Worm (Caenorhabditis elegans): ENCODE measurements around the gene cest-12.

Gene cest-12

ce11 chrIII:12058429-12058828, 48.9 kb downstream of the cest-12 start, which contains the start of gene arx-3:
Gene arx-3, minus strand, starts transcription at chrIII:12058458.
- TF ChIP-seq lsy-2 (tag; optimal IDR thresholded peaks at IDR 0.05) = peak; percentile 53 to 57
- TF ChIP-seq unc-55 (GFP tag; optimal IDR thresholded peaks at IDR 0.05) = peak; percentile 58
- TF ChIP-seq mdl-1 (tag; optimal IDR thresholded peaks at IDR 0.05) = no peak
- no peak for TF ChIP-seq ama-1 (optimal IDR thresholded peaks at IDR 0.05)
- peak; percentile 31 for TF ChIP-seq mab-5 (tag; optimal IDR thresholded peaks at IDR 0.05)
- no peak for TF ChIP-seq unc-39 (tag; optimal IDR thresholded peaks at IDR 0.05)
- TF ChIP-seq lin-39 (tag; optimal IDR thresholded peaks at IDR 0.05) = no peak
- no peak for TF ChIP-seq F13H6.1 (tag; optimal IDR thresholded peaks at IDR 0.05)
- TF ChIP-seq sem-4 (tag; optimal IDR thresholded peaks at IDR 0.05) = peak; percentile 35
- TF ChIP-seq R02D3.7 (tag; optimal IDR thresholded peaks at IDR 0.05) = no peak
- TF ChIP-seq nhr-21 (tag; optimal IDR thresholded peaks at IDR 0.05) = no peak
- no peak for TF ChIP-seq nhr-12 (tag; optimal IDR thresholded peaks at IDR 0.05)
- peak; percentile 30 for TF ChIP-seq crh-2 (tag; optimal IDR thresholded peaks at IDR 0.05)
- peak; percentile 10 for TF ChIP-seq lin-13 (GFP tag; optimal IDR thresholded peaks at IDR 0.05)
- peak; percentile 52 for TF ChIP-seq C34F6.9 (tag; optimal IDR thresholded peaks at IDR 0.05)
- no peak for TF ChIP-seq mbf-1 (tag; optimal IDR thresholded peaks at IDR 0.05)
- TF ChIP-seq nhr-237 (tag; optimal IDR thresholded peaks at IDR 0.05) = no peak
- no peak for TF ChIP-seq dmd-4 (tag; optimal IDR thresholded peaks at IDR 0.05)
- TF ChIP-seq alr-1 (tag; optimal IDR thresholded peaks at IDR 0.05) = no peak
- no peak for TF ChIP-seq aly-2 (tag; optimal IDR thresholded peaks at IDR 0.05)
- no peak for TF ChIP-seq nhr-10 (tag; optimal IDR thresholded peaks at IDR 0.05)
- TF ChIP-seq ztf-11 (tag; optimal IDR thresholded peaks at IDR 0.05) = no peak
- peak; percentile 41 for TF ChIP-seq nhr-25 (tag; optimal IDR thresholded peaks at IDR 0.05)
- TF ChIP-seq Y55F3AM.14 (GFP tag; optimal IDR thresholded peaks at IDR 0.05) = no peak
- no peak for TF ChIP-seq nhr-23 (tag; optimal IDR thresholded peaks at IDR 0.05)
- peak; percentile 42 for TF ChIP-seq gmeb-1 (tag; optimal IDR thresholded peaks at IDR 0.05)
- TF ChIP-seq nhr-6 (tag; optimal IDR thresholded peaks at IDR 0.05) = no peak
- no peak for TF ChIP-seq sma-9 (GFP tag; optimal IDR thresholded peaks at IDR 0.05)
- TF ChIP-seq sma-9 (tag; optimal IDR thresholded peaks at IDR 0.05) = no peak
- TF ChIP-seq unc-62 (GFP tag; optimal IDR thresholded peaks at IDR 0.05) = no peak
- TF ChIP-seq lin-11 (tag; optimal IDR thresholded peaks at IDR 0.05) = no peak
- no peak for TF ChIP-seq ZK546.5 (tag; optimal IDR thresholded peaks at IDR 0.05)
- peak; percentile 13 for TF ChIP-seq fos-1 (tag; optimal IDR thresholded peaks at IDR 0.05)

ce11 chrIII:12052206-12052605, 55.1 kb downstream of the cest-12 start, which contains the start of gene Y79H2A.3:
Gene Y79H2A.3, minus strand, starts transcription at chrIII:12052306.
- TF ChIP-seq F13H6.1 (tag; optimal IDR thresholded peaks at IDR 0.05) (no peak), peb-1 (tag; optimal IDR thresholded peaks at IDR 0.05) (no peak), C34F6.9 (tag; optimal IDR thresholded peaks at IDR 0.05) (no peak), sma-9 (GFP tag; optimal IDR thresholded peaks at IDR 0.05) (no peak), sma-9 (tag; optimal IDR thresholded peaks at IDR 0.05) (no peak), nhr-11 (tag; optimal IDR thresholded peaks at IDR 0.05) (no peak), nhr-12 (tag; optimal IDR thresholded peaks at IDR 0.05) (no peak), elt-3 (tag; optimal IDR thresholded peaks at IDR 0.05) (no peak), ztf-11 (tag; optimal IDR thresholded peaks at IDR 0.05) (no peak), snpc-4 (tag; optimal IDR thresholded peaks at IDR 0.05) (no peak), nhr-21 (tag; optimal IDR thresholded peaks at IDR 0.05) (no peak), ceh-16 (tag; optimal IDR thresholded peaks at IDR 0.05) (no peak), elt-1 (tag; optimal IDR thresholded peaks at IDR 0.05) (no peak), nhr-6 (tag; optimal IDR thresholded peaks at IDR 0.05) (no peak), R02D3.7 (tag; optimal IDR thresholded peaks at IDR 0.05) (no peak), gmeb-1 (tag; optimal IDR thresholded peaks at IDR 0.05) (no peak), nhr-23 (tag; optimal IDR thresholded peaks at IDR 0.05) (no peak), nhr-25 (tag; optimal IDR thresholded peaks at IDR 0.05) (no peak)

Data from whole organism, L2 larva.